Fruit fly (Drosophila melanogaster) whole organism: ENCODE measurements around the gene DAAM.

ENCODE experiments used
- CG8478 ChIP-seq: fragments of >200 bp; optimal IDR thresholded peaks from 2 replicates; lab custom pipeline; 2018; ENCODE audit warnings: inconsistent platforms
- Dll ChIP-seq: fragments of >200 bp; optimal IDR thresholded peaks from 2 replicates; lab custom pipeline; 2017
- EcR ChIP-seq, 2 experiments: fragments of >200 bp; optimal IDR thresholded peaks; 2 replicates each; lab custom pipeline; 2017; ENCODE audit warnings: missing biosample characterization in 2 of 2, missing genetic modification characterization in 2 of 2, missing genetic modification reagents in 2 of 2
- pan ChIP-seq: fragments of >200 bp; optimal IDR thresholded peaks from 2 replicates; lab custom pipeline; 2017
- psq ChIP-seq: fragments of >200 bp; optimal IDR thresholded peaks from 2 replicates; lab custom pipeline; 2017
- usp ChIP-seq: fragments of >200 bp; optimal IDR thresholded peaks from 2 replicates; lab custom pipeline; 2017; ENCODE audit warnings: missing biosample characterization, missing genetic modification characterization, mixed read lengths

Gene DAAM

dm6 chrX:1322214-1322613 is at the start of gene DAAM:
TSS of gene DAAM (minus strand) at chrX:1322362.
- no peak for TF ChIP-seq usp
- no peak for TF ChIP-seq CG8478 (lab: Kevin White, UChicago)
- TF ChIP-seq psq (lab: Kevin White, UChicago) = no peak
- TF ChIP-seq Dll (lab: Kevin White, UChicago) = no peak
- no peak for TF ChIP-seq EcR (GFP tag; optimal IDR thresholded peaks at IDR 0.05; lab: Kevin White, UChicago)
- TF ChIP-seq pan (lab: Kevin White, UChicago) = no peak

- TF ChIP-seq pan (lab: Kevin White, UChicago) = no peak
Measured at dm6 chrX:1370104-1370802, 48.1 kb upstream of the DAAM start, which contains the start of gene ssx. TSS of gene ssx (plus strand) at chrX:1370580.

- TF ChIP-seq usp (no peak), CG8478 (lab: Kevin White, UChicago) (no peak), pan (lab: Kevin White, UChicago) (no peak), EcR (GFP tag; optimal IDR thresholded peaks at IDR 0.05; lab: Kevin White, UChicago) (no peak), Dll (lab: Kevin White, UChicago) (no peak), psq (lab: Kevin White, UChicago) (no peak)
Measured at dm6 chrX:1368949-1369348, 46.8 kb upstream of the DAAM start, which contains the start of gene CG14770. TSS of gene CG14770 (plus strand) at chrX:1369249.

dm6 chrX:1357501-1357900 is 35.3 kb upstream of the DAAM start, which contains the start of gene png:
TSS of gene png (minus strand) at chrX:1357601.
- no peak for TF ChIP-seq pan (lab: Kevin White, UChicago)
- no peak for TF ChIP-seq psq (lab: Kevin White, UChicago)
- no peak for TF ChIP-seq usp
- TF ChIP-seq CG8478 (lab: Kevin White, UChicago) = no peak
- no peak for TF ChIP-seq EcR (GFP tag; optimal IDR thresholded peaks at IDR 0.05; lab: Kevin White, UChicago)

dm6 chrX:1353322-1354212 is 31.4 kb upstream of the DAAM start, which contains the start of the genes CG12773 and CG11417:
TSS of gene CG12773 (minus strand) at chrX:1353981.
TSS of gene CG11417 (plus strand) at chrX:1354014.
- TF ChIP-seq CG8478 (lab: Kevin White, UChicago) = no peak
- TF ChIP-seq usp = no peak
- TF ChIP-seq pan (lab: Kevin White, UChicago) = no peak
- no peak for TF ChIP-seq EcR (GFP tag; optimal IDR thresholded peaks at IDR 0.05; lab: Kevin White, UChicago)
- no peak for TF ChIP-seq Dll (lab: Kevin White, UChicago)
- no peak for TF ChIP-seq psq (lab: Kevin White, UChicago)

dm6 chrX:1349255-1349654 is 27.1 kb upstream of the DAAM start, which contains the start of gene MTPAP:
TSS of gene MTPAP (minus strand) at chrX:1349357.
- no peak for TF ChIP-seq EcR (GFP tag; optimal IDR thresholded peaks at IDR 0.05; lab: Kevin White, UChicago)
- TF ChIP-seq psq (lab: Kevin White, UChicago) = no peak
- TF ChIP-seq Dll (lab: Kevin White, UChicago) = no peak
- TF ChIP-seq CG8478 (lab: Kevin White, UChicago) = no peak
- TF ChIP-seq usp = no peak

dm6 chrX:1346833-1347232 is 24.7 kb upstream of the DAAM start:
- no peak for TF ChIP-seq Dll (lab: Kevin White, UChicago)
- no peak for TF ChIP-seq psq (lab: Kevin White, UChicago)
- TF ChIP-seq CG8478 (lab: Kevin White, UChicago) = no peak
- TF ChIP-seq pan (lab: Kevin White, UChicago) = no peak
- no peak for TF ChIP-seq EcR (GFP tag; optimal IDR thresholded peaks at IDR 0.05; lab: Kevin White, UChicago)
- TF ChIP-seq usp = no peak

dm6 chrX:1346256-1346655 is 24.1 kb upstream of the DAAM start, which contains the start of gene Tsp2A:
TSS of gene Tsp2A (plus strand) at chrX:1346553.
- TF ChIP-seq pan (lab: Kevin White, UChicago) (no peak), usp (no peak), Dll (lab: Kevin White, UChicago) (no peak), EcR (GFP tag; optimal IDR thresholded peaks at IDR 0.05; lab: Kevin White, UChicago) (no peak)

- TF ChIP-seq CG8478 (lab: Kevin White, UChicago) = no peak
- no peak for TF ChIP-seq usp
- no peak for TF ChIP-seq EcR (GFP tag; optimal IDR thresholded peaks at IDR 0.05; lab: Kevin White, UChicago)
- TF ChIP-seq pan (lab: Kevin White, UChicago) = no peak
- no peak for TF ChIP-seq Dll (lab: Kevin White, UChicago)
- TF ChIP-seq psq (lab: Kevin White, UChicago) = no peak
Measured at dm6 chrX:1341944-1342392, 19.8 kb upstream of the DAAM start, which contains the start of gene Naa30A. TSS of gene Naa30A (plus strand) at chrX:1342106.

dm6 chrX:1341528-1341927 is 19.4 kb upstream of the DAAM start, which contains the start of gene CG11409:
TSS of gene CG11409 (minus strand) at chrX:1341587.
- TF ChIP-seq psq (lab: Kevin White, UChicago) (no peak), usp (no peak), CG8478 (lab: Kevin White, UChicago) (no peak), Dll (lab: Kevin White, UChicago) (no peak), pan (lab: Kevin White, UChicago) (no peak), EcR (GFP tag; optimal IDR thresholded peaks at IDR 0.05; lab: Kevin White, UChicago) (no peak)

dm6 chrX:1337998-1338397 is 15.8 kb upstream of the DAAM start:
- TF ChIP-seq CG8478 (lab: Kevin White, UChicago) (no peak), usp (no peak), Dll (lab: Kevin White, UChicago) (no peak), psq (lab: Kevin White, UChicago) (no peak), pan (lab: Kevin White, UChicago) (no peak), EcR (GFP tag; optimal IDR thresholded peaks at IDR 0.05; lab: Kevin White, UChicago) (no peak)
